Worm (Caenorhabditis elegans) whole organism, L4 larva: ENCODE results near the gene R08C7.11.
A peak's percentile ranks its signal among the peaks of the same experiment; 100 is the strongest.

Source experiments
- D1046.2 ChIP-seq: fragments of 200-800 bp; sonication (Bioruptor generic); IDR thresholded peaks from 2 replicates; pipeline ENCODE4 v1.3.6; 2022; ENCODE audit warnings: missing genetic modification characterization, missing compliant biosample characterization
- F10B5.3 ChIP-seq: sonication (generic microtip); optimal IDR thresholded peaks from 2 replicates; lab custom pipeline; 2016; ENCODE audit warnings: mild to moderate bottlenecking, missing genetic modification characterization, missing compliant biosample characterization
- F26F4.8 ChIP-seq: fragments of 200-800 bp; sonication (Bioruptor generic); conservative IDR thresholded peaks from 2 replicates; pipeline ENCODE4 v1.3.6; 2022; ENCODE audit warnings: missing genetic modification characterization, missing compliant biosample characterization
- F37D6.2 ChIP-seq: sonication (generic microtip); optimal IDR thresholded peaks from 2 replicates; lab custom pipeline; 2016; ENCODE audit warnings: mild to moderate bottlenecking, missing genetic modification characterization, missing compliant biosample characterization
- F44E2.7 ChIP-seq: fragments of 200-800 bp; sonication (Bioruptor generic); IDR thresholded peaks from 2 replicates; pipeline ENCODE4 v2.1.2; 2022; ENCODE audit warnings: missing genetic modification characterization, missing compliant biosample characterization
- R02D3.7 ChIP-seq: fragments of 150-350 bp; sonication (generic microtip); optimal IDR thresholded peaks from 3 replicates; lab custom pipeline; 2014; ENCODE audit warnings: missing biosample characterization, missing genetic modification characterization
- Y105C5A.15 ChIP-seq: fragments of 200-800 bp; sonication (Bioruptor generic); IDR thresholded peaks from 2 replicates; pipeline ENCODE4 v1.3.6; 2022; ENCODE audit warnings: missing genetic modification characterization, missing compliant biosample characterization
- ZK337.2 ChIP-seq: fragments of 200-800 bp; sonication (Bioruptor generic); IDR thresholded peaks from 2 replicates; pipeline ENCODE4 v1.3.6; 2022; ENCODE audit warnings: missing genetic modification reagents, missing genetic modification characterization, missing compliant biosample characterization
- ama-1 ChIP-seq: fragments of 150-350 bp; optimal IDR thresholded peaks from 2 replicates; lab custom pipeline; 2014; ENCODE audit warnings: inconsistent platforms, mixed read lengths
- attf-4 ChIP-seq: sonication (generic microtip); optimal IDR thresholded peaks from 3 replicates; lab custom pipeline; 2017; ENCODE audit warnings: missing biosample characterization, missing genetic modification characterization
- ceh-28 ChIP-seq: fragments of 150-350 bp; optimal IDR thresholded peaks from 2 replicates; lab custom pipeline; 2014; ENCODE audit warnings: missing biosample characterization, missing genetic modification reagents, missing genetic modification characterization
- ceh-44 ChIP-seq: fragments of 200-800 bp; sonication (Bioruptor generic); IDR thresholded peaks from 2 replicates; pipeline ENCODE4 v1.3.6; 2022; ENCODE audit warnings: missing genetic modification reagents, missing genetic modification characterization, missing compliant biosample characterization
- ceh-82 ChIP-seq: sonication (generic microtip); optimal IDR thresholded peaks from 2 replicates; lab custom pipeline; 2017; ENCODE audit warnings: missing biosample characterization, missing genetic modification characterization
- cey-2 ChIP-seq: sonication (generic microtip); optimal IDR thresholded peaks from 3 replicates; lab custom pipeline; 2017; ENCODE audit warnings: missing genetic modification characterization, mild to moderate bottlenecking, missing compliant biosample characterization, antibody characterized with exemption, borderline replicate concordance; ENCODE audit not compliant: insufficient read depth
- daf-12 ChIP-seq: fragments of 150-350 bp; optimal IDR thresholded peaks from 2 replicates; lab custom pipeline; 2014; ENCODE audit warnings: missing biosample characterization, missing genetic modification reagents, missing genetic modification characterization
- daf-16 ChIP-seq, 3 experiments: sonication (generic microtip); optimal IDR thresholded peaks; 2 replicates each; lab custom pipeline; 2016 to 2017; ENCODE audit warnings: missing genetic modification characterization in 3 of 3, missing genetic modification reagents in 3 of 3, mild to moderate bottlenecking in 2 of 3, missing compliant biosample characterization in 2 of 3, missing biosample characterization in 1 of 3, moderate library complexity in 1 of 3
- dmd-9 ChIP-seq: fragments of 200-800 bp; sonication (Bioruptor generic); IDR thresholded peaks from 2 replicates; pipeline ENCODE4 v1.3.6; 2022; ENCODE audit warnings: missing genetic modification reagents, missing genetic modification characterization, missing compliant biosample characterization
- dpl-1 ChIP-seq: fragments of 150-350 bp; optimal IDR thresholded peaks from 2 replicates; lab custom pipeline; 2014; ENCODE audit warnings: missing biosample characterization, missing genetic modification reagents, missing genetic modification characterization
- duxl-1 ChIP-seq: sonication (generic microtip); optimal IDR thresholded peaks from 2 replicates; lab custom pipeline; 2016; ENCODE audit warnings: mild to moderate bottlenecking, missing genetic modification characterization, moderate library complexity, missing compliant biosample characterization; ENCODE audit not compliant: poor library complexity
- egl-27 ChIP-seq: sonication (generic microtip); optimal IDR thresholded peaks from 3 replicates; lab custom pipeline; 2017; ENCODE audit warnings: missing biosample characterization, missing genetic modification reagents, missing genetic modification characterization
- egl-43 ChIP-seq: fragments of 200-800 bp; sonication (Bioruptor generic); IDR thresholded peaks from 2 replicates; pipeline ENCODE4 v1.3.6; 2022; ENCODE audit warnings: missing genetic modification reagents, missing genetic modification characterization, missing compliant biosample characterization
- fos-1 ChIP-seq: fragments of 150-350 bp; optimal IDR thresholded peaks from 2 replicates; lab custom pipeline; 2014; ENCODE audit warnings: missing biosample characterization, missing genetic modification characterization
- hlh-11 ChIP-seq: fragments of 200-800 bp; sonication (Bioruptor generic); optimal IDR thresholded peaks from 2 replicates; lab custom pipeline; 2018; ENCODE audit warnings: mild to moderate bottlenecking, missing genetic modification characterization, missing compliant biosample characterization
- hlh-30 ChIP-seq: sonication (generic microtip); optimal IDR thresholded peaks from 2 replicates; lab custom pipeline; 2017; ENCODE audit warnings: antibody characterized with exemption, mild to moderate bottlenecking, missing genetic modification characterization, missing compliant biosample characterization; ENCODE audit not compliant: insufficient read depth
- jun-1 ChIP-seq: fragments of 150-350 bp; optimal IDR thresholded peaks from 2 replicates; lab custom pipeline; 2014; ENCODE audit warnings: missing biosample characterization, missing genetic modification reagents, missing genetic modification characterization
- lin-13 ChIP-seq: fragments of 150-350 bp; optimal IDR thresholded peaks from 2 replicates; lab custom pipeline; 2014; ENCODE audit warnings: missing biosample characterization, missing genetic modification reagents, missing genetic modification characterization
- lin-38 ChIP-seq: fragments of 200-800 bp; sonication (Bioruptor generic); IDR thresholded peaks from 2 replicates; pipeline ENCODE4 v1.3.6; 2022; ENCODE audit warnings: missing genetic modification reagents, missing genetic modification characterization, missing compliant biosample characterization
- lsy-2 ChIP-seq, 2 experiments: fragments of 150-350 bp in 1 of 2; sonication (generic microtip) in 1 of 2; optimal IDR thresholded peaks; 2 replicates each; lab custom pipeline; 2014 to 2017; ENCODE audit warnings: missing biosample characterization in 2 of 2, missing genetic modification characterization in 2 of 2
- madf-5 ChIP-seq, 2 experiments: fragments of 200-800 bp; sonication (Bioruptor generic); IDR thresholded peaks; 2 replicates each; pipeline ENCODE4 v1.3.6; 2022; ENCODE audit warnings: missing compliant biosample characterization in 2 of 2, missing genetic modification characterization in 2 of 2
- madf-9 ChIP-seq: fragments of 200-800 bp; sonication (Bioruptor generic); conservative IDR thresholded peaks from 2 replicates; pipeline ENCODE4 v1.3.6; 2022; ENCODE audit warnings: missing genetic modification reagents, missing genetic modification characterization, missing compliant biosample characterization
- mep-1 ChIP-seq: fragments of 150-350 bp; sonication (generic microtip); optimal IDR thresholded peaks from 3 replicates; lab custom pipeline; 2014; ENCODE audit warnings: missing biosample characterization, missing genetic modification characterization
- mxl-2 ChIP-seq: fragments of 200-800 bp; sonication (Bioruptor generic); conservative IDR thresholded peaks from 2 replicates; pipeline ENCODE4 v1.3.6; 2022; ENCODE audit warnings: missing genetic modification reagents, missing genetic modification characterization, missing compliant biosample characterization
- mxl-3 ChIP-seq: fragments of 200-800 bp; sonication (Bioruptor generic); optimal IDR thresholded peaks from 2 replicates; lab custom pipeline; 2018; ENCODE audit warnings: mild to moderate bottlenecking, missing genetic modification characterization, missing compliant biosample characterization
- nhr-11 ChIP-seq: fragments of 150-350 bp; optimal IDR thresholded peaks from 2 replicates; lab custom pipeline; 2014; ENCODE audit warnings: missing biosample characterization, missing genetic modification characterization
- nhr-111 ChIP-seq: fragments of 200-800 bp; sonication (Bioruptor generic); optimal IDR thresholded peaks from 2 replicates; lab custom pipeline; 2018; ENCODE audit warnings: mild to moderate bottlenecking, missing genetic modification characterization, missing compliant biosample characterization
- nhr-28 ChIP-seq: fragments of 150-350 bp; optimal IDR thresholded peaks from 2 replicates; lab custom pipeline; 2014; ENCODE audit warnings: missing biosample characterization, missing genetic modification characterization
- nhr-48 ChIP-seq: sonication (generic microtip); optimal IDR thresholded peaks from 2 replicates; lab custom pipeline; 2016; ENCODE audit warnings: mild to moderate bottlenecking, missing genetic modification characterization, missing compliant biosample characterization
- nhr-76 ChIP-seq: fragments of 150-350 bp; optimal IDR thresholded peaks from 2 replicates; lab custom pipeline; 2014; ENCODE audit warnings: missing biosample characterization, missing genetic modification characterization
- saeg-2 ChIP-seq: fragments of 200-800 bp; sonication (Bioruptor generic); IDR thresholded peaks from 2 replicates; pipeline ENCODE4 v1.3.6; 2022; ENCODE audit warnings: missing genetic modification reagents, missing genetic modification characterization, missing compliant biosample characterization
- sdz-12 ChIP-seq: fragments of 200-800 bp; sonication (Bioruptor generic); optimal IDR thresholded peaks from 2 replicates; lab custom pipeline; 2018; ENCODE audit warnings: mild to moderate bottlenecking, missing genetic modification characterization, missing compliant biosample characterization
- skn-1 ChIP-seq: fragments of 150-350 bp; optimal IDR thresholded peaks from 2 replicates; lab custom pipeline; 2014; ENCODE audit warnings: missing biosample characterization, missing genetic modification characterization
- snpc-1.2 ChIP-seq: fragments of 200-800 bp; sonication (Bioruptor generic); IDR thresholded peaks from 2 replicates; pipeline ENCODE4 v1.3.6; 2022; ENCODE audit warnings: missing genetic modification reagents, missing genetic modification characterization, missing compliant biosample characterization
- spr-3 ChIP-seq: fragments of 200-800 bp; sonication (Bioruptor generic); optimal IDR thresholded peaks from 2 replicates; lab custom pipeline; 2018; ENCODE audit warnings: mild to moderate bottlenecking, missing genetic modification characterization, missing compliant biosample characterization
- tag-97 ChIP-seq: fragments of 200-800 bp; sonication (Bioruptor generic); IDR thresholded peaks from 2 replicates; pipeline ENCODE4 v1.3.6; 2022; ENCODE audit warnings: missing genetic modification characterization, missing compliant biosample characterization
- unc-39 ChIP-seq: sonication (generic microtip); optimal IDR thresholded peaks from 2 replicates; lab custom pipeline; 2017; ENCODE audit warnings: missing biosample characterization, missing genetic modification characterization
- unc-62 ChIP-seq, 3 experiments: fragments of 150-350 bp in 1 of 3; sonication (generic microtip); optimal IDR thresholded peaks in 2 of 3; peaks in 1 of 3; 1 replicate in 1 of 3; 2 replicates in 2 of 3; lab custom pipeline; 2014 to 2017; ENCODE audit warnings: missing biosample characterization in 3 of 3, missing genetic modification characterization in 3 of 3, missing genetic modification reagents in 3 of 3, missing genotype in 1 of 3
- zfp-2 ChIP-seq: sonication (generic microtip); optimal IDR thresholded peaks from 2 replicates; lab custom pipeline; 2016; ENCODE audit warnings: mild to moderate bottlenecking, missing genetic modification characterization, missing compliant biosample characterization
- zfp-3 ChIP-seq: fragments of 200-800 bp; sonication (Bioruptor generic); conservative IDR thresholded peaks from 2 replicates; pipeline ENCODE4 v1.3.6; 2022; ENCODE audit warnings: missing genetic modification reagents, missing genetic modification characterization, missing compliant biosample characterization
- zip-2 ChIP-seq: fragments of 150-350 bp; optimal IDR thresholded peaks from 2 replicates; lab custom pipeline; 2014; ENCODE audit warnings: missing biosample characterization, missing genetic modification characterization
- ztf-7 ChIP-seq: fragments of 150-350 bp; optimal IDR thresholded peaks from 2 replicates; lab custom pipeline; 2014; ENCODE audit warnings: missing biosample characterization, missing genetic modification characterization

R08C7.11 gene

ce11 chrIV:4406054-4406539, 48.6 kb downstream of the R08C7.11 start (continued):
- no peak for TF ChIP-seq ZK337.2 (GFP tag; lab: Robert Waterston, UW)
- TF ChIP-seq hlh-30 (tag; lab: Kevin White, UChicago) = peak; percentile 86
- TF ChIP-seq F44E2.7 (GFP tag; lab: Robert Waterston, UW) = no peak
- TF ChIP-seq sdz-12 (GFP tag; lab: Kevin White, UChicago) = peak; percentile 58
- TF ChIP-seq zfp-2 = no peak
- TF ChIP-seq D1046.2 (GFP tag; lab: Robert Waterston, UW) = no peak
- no peak for TF ChIP-seq egl-27 (tag; lab: Kevin White, UChicago)
- TF ChIP-seq nhr-28 = peak; percentile 69
- TF ChIP-seq F26F4.8 (GFP tag; lab: Robert Waterston, UW) = no peak
- no peak for TF ChIP-seq tag-97 (GFP tag; lab: Robert Waterston, UW)
- TF ChIP-seq attf-4 (tag; lab: Kevin White, UChicago) = no peak
- peak; percentile 89 for TF ChIP-seq lin-38
- TF ChIP-seq dmd-9 = no peak
- no peak for TF ChIP-seq Y105C5A.15 (GFP tag; lab: Robert Waterston, UW)
- no peak for TF ChIP-seq ceh-28 (tag; lab: Kevin White, UChicago)

ce11 chrIV:4405126-4405525, 49.6 kb downstream of the R08C7.11 start, which contains the start of gene Y24D9A.7:
Gene Y24D9A.7 (minus strand): TSS chrIV:4405171.
- TF ChIP-seq dpl-1 (GFP tag; lab: Kevin White, UChicago) = no peak
- no peak for TF ChIP-seq fos-1 (tag; lab: Kevin White, UChicago)
- no peak for TF ChIP-seq mxl-2
- TF ChIP-seq zfp-2 = no peak
- TF ChIP-seq F10B5.3 = no peak
- no peak for TF ChIP-seq unc-39 (tag; lab: Kevin White, UChicago)
- TF ChIP-seq duxl-1 (tag; lab: Kevin White, UChicago) = no peak
- TF ChIP-seq mxl-3 (GFP tag; lab: Kevin White, UChicago) = no peak
- TF ChIP-seq jun-1 (tag; lab: Kevin White, UChicago) = no peak
- TF ChIP-seq nhr-111 (GFP tag; lab: Kevin White, UChicago) = no peak
- TF ChIP-seq ceh-44 = no peak
- TF ChIP-seq snpc-1.2 (GFP tag; lab: Robert Waterston, UW) = no peak
- no peak for TF ChIP-seq skn-1 (tag; lab: Kevin White, UChicago)
- TF ChIP-seq F37D6.2 (tag; lab: Kevin White, UChicago) = no peak
- no peak for TF ChIP-seq daf-12
- no peak for TF ChIP-seq saeg-2 (GFP tag; lab: Robert Waterston, UW)
- no peak for TF ChIP-seq dmd-9
- no peak for TF ChIP-seq nhr-48 (tag; lab: Kevin White, UChicago)
- no peak for TF ChIP-seq egl-27 (tag; lab: Kevin White, UChicago)
- TF ChIP-seq ama-1 = no peak
- TF ChIP-seq madf-5 (GFP tag; IDR thresholded peaks at IDR 0.05; lab: Robert Waterston, UW) = no peak
- TF ChIP-seq spr-3 = no peak
- TF ChIP-seq ztf-7 (tag; lab: Kevin White, UChicago) = no peak
- peak; percentile 13 for TF ChIP-seq nhr-11 (tag; lab: Kevin White, UChicago)
- no peak for TF ChIP-seq nhr-76 (tag; lab: Kevin White, UChicago)
- peak; percentile 18 for TF ChIP-seq mep-1 (tag; lab: Kevin White, UChicago)
- TF ChIP-seq zip-2 (tag; lab: Kevin White, UChicago) = no peak
- TF ChIP-seq ceh-82 (tag; lab: Kevin White, UChicago) = no peak
- no peak for TF ChIP-seq unc-62 (GFP tag; optimal IDR thresholded peaks at IDR 0.05 in 1 of 2; lab: Kevin White, UChicago)
- TF ChIP-seq unc-62 (tag; optimal IDR thresholded peaks at IDR 0.05; lab: Kevin White, UChicago) = no peak
- peak; percentile 42 for TF ChIP-seq hlh-11 (tag; lab: Kevin White, UChicago)
- no peak for TF ChIP-seq R02D3.7
- peak in 1 of 2 experiments; percentile 29 for TF ChIP-seq lsy-2 (tag; optimal IDR thresholded peaks at IDR 0.05; lab: Kevin White, UChicago)
- peak in 1 of 2 experiments; percentile 18 for TF ChIP-seq daf-16 (GFP tag; optimal IDR thresholded peaks at IDR 0.05; lab: Kevin White, UChicago)
- peak; percentile 83 for TF ChIP-seq daf-16 (tag; optimal IDR thresholded peaks at IDR 0.05; lab: Kevin White, UChicago)
- TF ChIP-seq egl-43 (GFP tag; lab: Robert Waterston, UW) = no peak
- TF ChIP-seq ZK337.2 (GFP tag; lab: Robert Waterston, UW) = no peak
- no peak for TF ChIP-seq zfp-3 (GFP tag; lab: Robert Waterston, UW)
- TF ChIP-seq cey-2 (tag; lab: Kevin White, UChicago) = no peak
- TF ChIP-seq lin-13 (GFP tag; lab: Kevin White, UChicago) = no peak
- TF ChIP-seq madf-9 (GFP tag; lab: Robert Waterston, UW) = no peak
